Fruit fly (Drosophila melanogaster) whole organism, embryonic: Measurements from ENCODE around the gene CG13306.

Experiments used
- Ada2b ChIP-seq: fragments of 200-800 bp; sonication (Bioruptor generic); IDR thresholded peaks from 2 replicates; pipeline ENCODE4 v1.3.6; 2022; ENCODE audit warnings: missing biosample characterization, missing genetic modification characterization
- Asciz ChIP-seq: fragments of 200-800 bp; sonication (Bioruptor generic); optimal IDR thresholded peaks from 2 replicates; lab custom pipeline; 2017; ENCODE audit warnings: missing biosample characterization, mild to moderate bottlenecking, missing genetic modification characterization, missing genetic modification reagents
- BtbVII ChIP-seq: fragments of 200-800 bp; sonication (Bioruptor generic); optimal IDR thresholded peaks from 3 replicates; lab custom pipeline; 2017; ENCODE audit warnings: missing biosample characterization, mild to moderate bottlenecking, missing genetic modification characterization
- CG10979 ChIP-seq: fragments of 200-800 bp; sonication (Bioruptor generic); optimal IDR thresholded peaks from 2 replicates; lab custom pipeline; 2018; ENCODE audit warnings: missing biosample characterization, mild to moderate bottlenecking, missing genetic modification characterization, moderate library complexity
- CG11247 ChIP-seq: fragments of 200-800 bp; sonication (Bioruptor generic); IDR thresholded peaks from 2 replicates; pipeline ENCODE4 v1.3.6; 2022; ENCODE audit warnings: missing biosample characterization, missing genetic modification characterization
- CG11504 ChIP-seq: fragments of 200-800 bp; sonication (Bioruptor generic); optimal IDR thresholded peaks from 3 replicates; lab custom pipeline; 2019; ENCODE audit warnings: missing biosample characterization, mild to moderate bottlenecking, missing genetic modification characterization, moderate library complexity
- CG12071 ChIP-seq: fragments of 200-800 bp; sonication (Bioruptor generic); optimal IDR thresholded peaks from 3 replicates; lab custom pipeline; 2018; ENCODE audit warnings: missing biosample characterization, mild to moderate bottlenecking, missing genetic modification characterization
- CG12744 ChIP-seq: fragments of 200-800 bp; sonication (Bioruptor generic); optimal IDR thresholded peaks from 2 replicates; lab custom pipeline; 2016; ENCODE audit warnings: missing biosample characterization, missing genetic modification characterization
- CG13296 ChIP-seq: fragments of 200-800 bp; sonication (Bioruptor generic); optimal IDR thresholded peaks from 3 replicates; lab custom pipeline; 2018; ENCODE audit warnings: missing biosample characterization, mild to moderate bottlenecking, missing genetic modification characterization
- CG14014 ChIP-seq: fragments of 200-800 bp; sonication (Bioruptor generic); IDR thresholded peaks from 2 replicates; pipeline ENCODE4 v1.3.6; 2022; ENCODE audit warnings: missing biosample characterization, missing genetic modification characterization
- CG15696 ChIP-seq: fragments of 200-800 bp; sonication (Bioruptor generic); optimal IDR thresholded peaks from 2 replicates; lab custom pipeline; 2019; ENCODE audit warnings: missing biosample characterization, mild to moderate bottlenecking, missing genetic modification characterization, moderate library complexity
- CG17361 ChIP-seq: fragments of 200-800 bp; sonication (Bioruptor generic); IDR thresholded peaks from 3 replicates; pipeline ENCODE4 v1.3.6; 2022; ENCODE audit warnings: missing biosample characterization, missing genetic modification characterization
- CG18011 ChIP-seq: fragments of 200-800 bp; sonication (Bioruptor generic); optimal IDR thresholded peaks from 2 replicates; lab custom pipeline; 2017; ENCODE audit warnings: missing biosample characterization, missing genetic modification characterization, mild to moderate bottlenecking, moderate library complexity, missing genotype
- CG18619 ChIP-seq: fragments of 200-800 bp; sonication (Bioruptor generic); optimal IDR thresholded peaks from 3 replicates; lab custom pipeline; 2017; ENCODE audit warnings: missing biosample characterization, mild to moderate bottlenecking, missing genetic modification characterization
- CG2116 ChIP-seq: fragments of 200-800 bp; sonication (Bioruptor generic); optimal IDR thresholded peaks from 3 replicates; lab custom pipeline; 2018; ENCODE audit warnings: missing biosample characterization, mild to moderate bottlenecking, missing genetic modification characterization
- CG3995 ChIP-seq: fragments of 200-800 bp; sonication (Bioruptor generic); optimal IDR thresholded peaks from 3 replicates; lab custom pipeline; 2016; ENCODE audit warnings: missing biosample characterization, missing genetic modification characterization
- CG4282 ChIP-seq: fragments of 200-800 bp; sonication (Bioruptor generic); optimal IDR thresholded peaks from 2 replicates; lab custom pipeline; 2016; ENCODE audit warnings: missing biosample characterization, missing genetic modification characterization
- CG4730 ChIP-seq: fragments of 200-800 bp; sonication (Bioruptor generic); IDR thresholded peaks from 2 replicates; pipeline ENCODE4 v1.3.6; 2022; ENCODE audit warnings: missing biosample characterization, missing genetic modification characterization
- CG4820 ChIP-seq: fragments of 200-800 bp; sonication (Bioruptor generic); optimal IDR thresholded peaks from 3 replicates; lab custom pipeline; 2016; ENCODE audit warnings: missing biosample characterization, missing genetic modification characterization
- CG8388 ChIP-seq: fragments of 200-800 bp; sonication (Bioruptor generic); optimal IDR thresholded peaks from 2 replicates; lab custom pipeline; 2019; ENCODE audit warnings: missing biosample characterization, mild to moderate bottlenecking, missing genetic modification characterization, moderate library complexity
- D19B ChIP-seq: fragments of 200-800 bp; sonication (Bioruptor generic); optimal IDR thresholded peaks from 2 replicates; lab custom pipeline; 2017; ENCODE audit warnings: missing biosample characterization, mild to moderate bottlenecking, missing genetic modification characterization
- E2f1 ChIP-seq: fragments of 200-800 bp; sonication (Bioruptor generic); IDR thresholded peaks from 2 replicates; pipeline ENCODE4 v1.3.6; 2022; ENCODE audit warnings: missing biosample characterization, missing genetic modification characterization
- Ets97D ChIP-seq: fragments of 200-800 bp; sonication (Bioruptor generic); optimal IDR thresholded peaks from 3 replicates; lab custom pipeline; 2016; ENCODE audit warnings: missing biosample characterization, missing genetic modification characterization
- Fer1 ChIP-seq: fragments of 200-800 bp; sonication (Bioruptor generic); optimal IDR thresholded peaks from 2 replicates; lab custom pipeline; 2017; ENCODE audit warnings: missing biosample characterization, mild to moderate bottlenecking, missing genetic modification characterization
- H2.0 ChIP-seq: fragments of 200-800 bp; sonication (Bioruptor generic); IDR thresholded peaks from 2 replicates; pipeline ENCODE4 v1.3.6; 2022; ENCODE audit warnings: missing biosample characterization, missing genetic modification characterization
- HLH3B ChIP-seq: fragments of 200-800 bp; sonication (Bioruptor generic); IDR thresholded peaks from 2 replicates; pipeline ENCODE4 v1.3.6; 2022; ENCODE audit warnings: missing biosample characterization, missing genetic modification characterization
- HmgZ ChIP-seq: fragments of 200-800 bp; sonication (Bioruptor generic); optimal IDR thresholded peaks from 2 replicates; lab custom pipeline; 2018; ENCODE audit warnings: missing biosample characterization, mild to moderate bottlenecking, missing genetic modification characterization
- Hmx ChIP-seq: fragments of 200-800 bp; sonication (Bioruptor generic); optimal IDR thresholded peaks from 2 replicates; lab custom pipeline; 2016; ENCODE audit warnings: missing biosample characterization, missing genetic modification characterization
- MTF-1 ChIP-seq: fragments of 200-800 bp; sonication (Bioruptor generic); optimal IDR thresholded peaks from 2 replicates; lab custom pipeline; 2018; ENCODE audit warnings: missing biosample characterization, mild to moderate bottlenecking, missing genetic modification characterization, borderline replicate concordance
- Med ChIP-seq: fragments of 200-800 bp; sonication (Bioruptor generic); peaks from one replicate; lab custom pipeline; 2016; ENCODE audit warnings: missing biosample characterization, missing genetic modification characterization, mild to moderate bottlenecking, inconsistent platforms, moderate library complexity
- Sox102F ChIP-seq: fragments of 200-800 bp; sonication (Bioruptor generic); optimal IDR thresholded peaks from 2 replicates; lab custom pipeline; 2018; ENCODE audit warnings: missing biosample characterization, mild to moderate bottlenecking, missing genetic modification characterization, moderate library complexity
- Stat92E ChIP-seq, 3 experiments: fragments of >200 bp in 2 of 3; fragments of 200-800 bp in 1 of 3; sonication (Bioruptor generic) in 1 of 3; optimal IDR thresholded peaks; 2 replicates each; lab custom pipeline; 2017 to 2019; ENCODE audit warnings: missing biosample characterization in 3 of 3, missing genetic modification characterization in 3 of 3, mild to moderate bottlenecking in 1 of 3, moderate library complexity in 1 of 3
- aop ChIP-seq: fragments of 200-800 bp; sonication (Bioruptor generic); IDR thresholded peaks from 2 replicates; pipeline ENCODE4 v1.3.6; 2022; ENCODE audit warnings: missing biosample characterization, missing genetic modification characterization
- ap ChIP-seq: fragments of 200-800 bp; sonication (Bioruptor generic); IDR thresholded peaks from 2 replicates; pipeline ENCODE4 v1.3.6; 2022; ENCODE audit warnings: missing biosample characterization, missing genetic modification characterization
- ara ChIP-seq: fragments of 200-800 bp; sonication (Bioruptor generic); IDR thresholded peaks from 2 replicates; pipeline ENCODE4 v1.3.6; 2022; ENCODE audit warnings: missing biosample characterization, missing genetic modification characterization
- bigmax ChIP-seq: fragments of 200-800 bp; sonication (Bioruptor generic); optimal IDR thresholded peaks from 2 replicates; lab custom pipeline; 2018; ENCODE audit warnings: missing biosample characterization, mild to moderate bottlenecking, missing genetic modification characterization
- chinmo ChIP-seq: fragments of 200-800 bp; sonication (Bioruptor generic); IDR thresholded peaks from 4 replicates; pipeline ENCODE4 v1.3.6; 2022; ENCODE audit warnings: missing biosample characterization, missing genetic modification characterization; ENCODE audit not compliant: partially characterized antibody
- croc ChIP-seq: fragments of 200-800 bp; sonication (Bioruptor generic); conservative IDR thresholded peaks from 3 replicates; pipeline ENCODE4 v1.3.6; 2022; ENCODE audit warnings: missing biosample characterization, missing genetic modification characterization
- emc ChIP-seq: fragments of 200-800 bp; sonication (Bioruptor generic); optimal IDR thresholded peaks from 2 replicates; lab custom pipeline; 2016; ENCODE audit warnings: missing biosample characterization, missing genetic modification characterization
- en ChIP-seq: fragments of 200-800 bp; sonication (Bioruptor generic); optimal IDR thresholded peaks from 2 replicates; lab custom pipeline; 2016; ENCODE audit warnings: missing biosample characterization, missing genetic modification characterization
- gro ChIP-seq: fragments of 200-800 bp; sonication (Bioruptor generic); optimal IDR thresholded peaks from 2 replicates; lab custom pipeline; 2016; ENCODE audit warnings: missing biosample characterization, missing genetic modification characterization
- her ChIP-seq: fragments of 200-800 bp; sonication (Bioruptor generic); optimal IDR thresholded peaks from 2 replicates; lab custom pipeline; 2016; ENCODE audit warnings: missing biosample characterization, missing genetic modification characterization
- ind ChIP-seq: fragments of 200-800 bp; sonication (Bioruptor generic); optimal IDR thresholded peaks from 3 replicates; lab custom pipeline; 2016; ENCODE audit warnings: missing biosample characterization, missing genetic modification characterization
- lab ChIP-seq: fragments of 200-800 bp; sonication (Bioruptor generic); optimal IDR thresholded peaks from 3 replicates; lab custom pipeline; 2017; ENCODE audit warnings: missing biosample characterization, missing genetic modification characterization, mild to moderate bottlenecking, moderate library complexity, missing genetic modification reagents
- mld ChIP-seq: fragments of 200-800 bp; sonication (Bioruptor generic); IDR thresholded peaks from 3 replicates; pipeline ENCODE4 v1.3.6; 2022; ENCODE audit warnings: missing biosample characterization, missing genetic modification characterization; ENCODE audit not compliant: partially characterized antibody
- nom ChIP-seq: fragments of 200-800 bp; sonication (Bioruptor generic); optimal IDR thresholded peaks from 2 replicates; lab custom pipeline; 2017; ENCODE audit warnings: missing biosample characterization, missing genetic modification characterization, mild to moderate bottlenecking, moderate library complexity, missing genetic modification reagents
- odd ChIP-seq: fragments of 200-800 bp; sonication (Bioruptor generic); optimal IDR thresholded peaks from 2 replicates; lab custom pipeline; 2017; ENCODE audit warnings: missing biosample characterization, mild to moderate bottlenecking, missing genetic modification characterization
- pho ChIP-seq: fragments of 200-800 bp; sonication (Bioruptor generic); optimal IDR thresholded peaks from 2 replicates; lab custom pipeline; 2016; ENCODE audit warnings: missing biosample characterization, missing genetic modification characterization
- sens ChIP-seq: fragments of 200-800 bp; sonication (Bioruptor generic); peaks from one replicate; lab custom pipeline; 2016; ENCODE audit warnings: missing biosample characterization, missing genetic modification characterization
- vvl ChIP-seq: fragments of 200-800 bp; sonication (Bioruptor generic); IDR thresholded peaks from 2 replicates; pipeline ENCODE4 v1.3.6; 2022; ENCODE audit warnings: missing biosample characterization, missing genetic modification characterization
- zen2 ChIP-seq: fragments of 200-800 bp; sonication (Bioruptor generic); IDR thresholded peaks from 3 replicates; pipeline ENCODE4 v1.3.6; 2022; ENCODE audit warnings: missing biosample characterization, missing genetic modification characterization; ENCODE audit not compliant: partially characterized antibody

The CG13306 gene

dm6 chr3L:8767876-8768275 lies 18.4 kb upstream of the CG13306 start (continued):
- TF ChIP-seq croc (GFP tag; lab: Robert Waterston, UW): no peak
- no peak for TF ChIP-seq HLH3B
- TF ChIP-seq ap (GFP tag; lab: Robert Waterston, UW): no peak
- peak; percentile 12 for TF ChIP-seq CG18011 (GFP tag; lab: Kevin White, UChicago)
- TF ChIP-seq aop (GFP tag; lab: Robert Waterston, UW): no peak
- peak; percentile 19 for TF ChIP-seq en (GFP tag; lab: Kevin White, UChicago)
- TF ChIP-seq Med (GFP tag; lab: Kevin White, UChicago): peak; percentile 85
- TF ChIP-seq E2f1 (GFP tag; lab: Robert Waterston, UW): no peak
- TF ChIP-seq CG17361 (GFP tag; lab: Robert Waterston, UW): peak; percentile 45; the same call in 2 of the 3 replicates
- no peak for TF ChIP-seq CG10979 (tag; lab: Kevin White, UChicago)
- peak; percentile 74 for TF ChIP-seq CG8388 (GFP tag; lab: Kevin White, UChicago)
- TF ChIP-seq CG13296 (GFP tag; lab: Kevin White, UChicago): peak; percentile 36
- TF ChIP-seq CG2116 (GFP tag; lab: Kevin White, UChicago): no peak
- TF ChIP-seq CG18619: peak; percentile 52
- TF ChIP-seq ara: no peak
- no peak for TF ChIP-seq zen2 (GFP tag; lab: Robert Waterston, UW)
- TF ChIP-seq chinmo (GFP tag; lab: Robert Waterston, UW): no peak
- TF ChIP-seq CG3995: no peak
- no peak for TF ChIP-seq vvl (GFP tag; lab: Robert Waterston, UW)
- peak; percentile 2 for TF ChIP-seq nom
- TF ChIP-seq Hmx (GFP tag; lab: Kevin White, UChicago): no peak
- peak; percentile 12 for TF ChIP-seq CG12071 (GFP tag; lab: Kevin White, UChicago)
- TF ChIP-seq Stat92E (GFP tag; optimal IDR thresholded peaks at IDR 0.05; lab: Kevin White, UChicago): no peak
- no peak for TF ChIP-seq gro
- TF ChIP-seq Fer1 (GFP tag; lab: Kevin White, UChicago): peak; percentile 48
- TF ChIP-seq CG14014: no peak; the same call in 1 of the 2 replicates
- TF ChIP-seq Ada2b (GFP tag; lab: Robert Waterston, UW): peak; percentile 14; the same call in 1 of the 2 replicates
- no peak for TF ChIP-seq CG4282 (GFP tag; lab: Kevin White, UChicago)
- TF ChIP-seq Sox102F (GFP tag; lab: Kevin White, UChicago): peak; percentile 21
- TF ChIP-seq Asciz (GFP tag; lab: Kevin White, UChicago): no peak
- no peak for TF ChIP-seq MTF-1 (GFP tag; lab: Kevin White, UChicago)
- TF ChIP-seq lab (GFP tag; lab: Kevin White, UChicago): peak; percentile 44
- no peak for TF ChIP-seq bigmax (GFP tag; lab: Kevin White, UChicago)
- no peak for TF ChIP-seq odd (GFP tag; lab: Kevin White, UChicago)
- TF ChIP-seq CG11504 (tag; lab: Kevin White, UChicago): peak; percentile 64
- TF ChIP-seq D19B (GFP tag; lab: Kevin White, UChicago): peak; percentile 11
- TF ChIP-seq CG12744 (GFP tag; lab: Kevin White, UChicago): peak; percentile 14
- TF ChIP-seq ind: peak; percentile 37
- no peak for TF ChIP-seq CG4730
- peak; percentile 42 for TF ChIP-seq pho
- peak; percentile 43 for TF ChIP-seq BtbVII (GFP tag; lab: Kevin White, UChicago)
- TF ChIP-seq H2.0 (GFP tag; lab: Robert Waterston, UW): peak; percentile 41; the same call in 1 of the 2 replicates
- peak; percentile 17 for TF ChIP-seq CG4820 (GFP tag; lab: Kevin White, UChicago)
- peak; percentile 31 for TF ChIP-seq emc (GFP tag; lab: Kevin White, UChicago)
- TF ChIP-seq HmgZ (tag; lab: Kevin White, UChicago): peak; percentile 56
- peak; percentile 72 for TF ChIP-seq sens (GFP tag; lab: Kevin White, UChicago)
- no peak for TF ChIP-seq CG15696 (tag; lab: Kevin White, UChicago)
- TF ChIP-seq Ets97D: no peak
- TF ChIP-seq mld (GFP tag; lab: Robert Waterston, UW): no peak
- peak; percentile 42 for TF ChIP-seq her (GFP tag; lab: Kevin White, UChicago)
- no peak for TF ChIP-seq CG11247
